Fruit fly (Drosophila melanogaster) whole organism, prepupa: ENCODE results near the gene CG13771.

Source experiments
- CG10669 ChIP-seq: fragments of 200-800 bp; sonication (Bioruptor generic); optimal IDR thresholded peaks from 3 replicates; lab custom pipeline; 2018; ENCODE audit warnings: missing biosample characterization, mild to moderate bottlenecking, missing genetic modification characterization, moderate library complexity
- CG6808 ChIP-seq: fragments of 200-800 bp; sonication (Bioruptor generic); optimal IDR thresholded peaks from 3 replicates; lab custom pipeline; 2017; ENCODE audit warnings: missing biosample characterization, missing genetic modification characterization, mild to moderate bottlenecking, moderate library complexity, missing genetic modification reagents
- CG6854 ChIP-seq: fragments of 200-800 bp; sonication (Bioruptor generic); optimal IDR thresholded peaks from 2 replicates; lab custom pipeline; 2017; ENCODE audit warnings: missing biosample characterization, mild to moderate bottlenecking, missing genetic modification characterization
- CG7368 ChIP-seq: fragments of 200-800 bp; sonication (Bioruptor generic); optimal IDR thresholded peaks from 3 replicates; lab custom pipeline; 2016; ENCODE audit warnings: missing biosample characterization, missing genetic modification characterization
- Eip78C ChIP-seq: fragments of 200-800 bp; sonication (Bioruptor generic); peaks from one replicate; lab custom pipeline; 2016; ENCODE audit warnings: missing biosample characterization, missing genetic modification characterization
- Lpt ChIP-seq: fragments of 200-800 bp; sonication (Bioruptor generic); optimal IDR thresholded peaks from 3 replicates; lab custom pipeline; 2016; ENCODE audit warnings: missing biosample characterization, missing genetic modification characterization
- Met ChIP-seq: fragments of 200-800 bp; sonication (Bioruptor generic); optimal IDR thresholded peaks from 3 replicates; lab custom pipeline; 2016; ENCODE audit warnings: missing biosample characterization, missing genetic modification characterization
- Sox102F ChIP-seq: fragments of 200-800 bp; sonication (Bioruptor generic); optimal IDR thresholded peaks from 2 replicates; lab custom pipeline; 2016; ENCODE audit warnings: missing biosample characterization, mild to moderate bottlenecking, missing genetic modification characterization
- dac ChIP-seq: fragments of 200-800 bp; sonication (Bioruptor generic); optimal IDR thresholded peaks from 2 replicates; lab custom pipeline; 2017; ENCODE audit warnings: missing biosample characterization, mild to moderate bottlenecking, missing genetic modification characterization

dm6 chr2L:6621600-6621999 lies 41.8 kb downstream of the CG13771 start, which contains the start of gene DIP-iota:
- no peak for TF ChIP-seq CG6854 (GFP tag; lab: Kevin White, UChicago)
- no peak for TF ChIP-seq Sox102F (GFP tag; lab: Kevin White, UChicago)
- TF ChIP-seq Met (GFP tag; lab: Kevin White, UChicago): no peak
- TF ChIP-seq Lpt (GFP tag; lab: Kevin White, UChicago): no peak
- no peak for TF ChIP-seq CG7368 (GFP tag; lab: Kevin White, UChicago)
- TF ChIP-seq CG10669 (GFP tag; lab: Kevin White, UChicago): no peak
- no peak for TF ChIP-seq dac
- no peak for TF ChIP-seq Eip78C (GFP tag; lab: Kevin White, UChicago)
- TF ChIP-seq CG6808: no peak
